Worm (Caenorhabditis elegans) whole organism, early embryonic: ENCODE results near the gene dmd-3.

Source experiments
- F13C5.2 ChIP-seq: sonication (generic microtip); optimal IDR thresholded peaks from 2 replicates; lab custom pipeline; 2017; ENCODE audit warnings: mild to moderate bottlenecking, missing genetic modification characterization, inconsistent platforms, missing compliant biosample characterization
- ama-1 ChIP-seq: fragments of 150-350 bp; optimal IDR thresholded peaks from 2 replicates; lab custom pipeline; 2014
- ceh-36 ChIP-seq: sonication (generic microtip); optimal IDR thresholded peaks from 2 replicates; lab custom pipeline; 2016; ENCODE audit warnings: missing genetic modification characterization, inconsistent platforms, missing compliant biosample characterization
- ets-7 ChIP-seq: sonication (generic microtip); optimal IDR thresholded peaks from 2 replicates; lab custom pipeline; 2016; ENCODE audit warnings: missing genotype, missing genetic modification characterization, missing compliant biosample characterization
- hmbx-1 ChIP-seq: sonication (generic microtip); optimal IDR thresholded peaks from 2 replicates; lab custom pipeline; 2016; ENCODE audit warnings: mild to moderate bottlenecking, missing genetic modification characterization, missing compliant biosample characterization
- hmg-4 ChIP-seq: fragments of 200-800 bp; sonication (Bioruptor generic); optimal IDR thresholded peaks from 2 replicates; lab custom pipeline; 2018; ENCODE audit warnings: mild to moderate bottlenecking, missing genetic modification characterization, missing compliant biosample characterization
- hnd-1 ChIP-seq: sonication (generic microtip); optimal IDR thresholded peaks from 2 replicates; lab custom pipeline; 2016; ENCODE audit warnings: missing genetic modification characterization, missing compliant biosample characterization
- pes-1 ChIP-seq: fragments of 200-800 bp; sonication (Bioruptor generic); IDR thresholded peaks from 2 replicates; pipeline ENCODE4 v1.3.6; 2022; ENCODE audit warnings: missing genetic modification reagents, missing genetic modification characterization, missing compliant biosample characterization
- tbx-11 ChIP-seq: fragments of 200-800 bp; sonication (Bioruptor generic); IDR thresholded peaks from 2 replicates; pipeline ENCODE4 v1.3.6; 2022; ENCODE audit warnings: missing genetic modification characterization, missing compliant biosample characterization

ce11 chrV:19672357-19672756 lies 17.3 kb upstream of the dmd-3 start:
- TF ChIP-seq ceh-36 (tag; lab: Kevin White, UChicago): no peak
- TF ChIP-seq ama-1 (lab: Kevin White, UChicago): no peak
- no peak for TF ChIP-seq hnd-1 (tag; lab: Kevin White, UChicago)
- no peak for TF ChIP-seq tbx-11
- TF ChIP-seq F13C5.2 (tag; lab: Kevin White, UChicago): no peak
- TF ChIP-seq pes-1 (GFP tag; lab: Robert Waterston, UW): no peak
- TF ChIP-seq ets-7: no peak
- no peak for TF ChIP-seq hmg-4
- TF ChIP-seq hmbx-1 (tag; lab: Kevin White, UChicago): no peak
